Worm (Caenorhabditis elegans): ENCODE results near the gene C55C3.73.

- TF ChIP-seq dox-1 (GFP tag; IDR thresholded peaks at IDR 0.05): no peak
- TF ChIP-seq atf-7 (tag; optimal IDR thresholded peaks at IDR 0.05): no peak
- TF ChIP-seq ceh-58 (GFP tag; IDR thresholded peaks at IDR 0.05): no peak
- TF ChIP-seq snpc-4 (GFP tag; optimal IDR thresholded peaks at IDR 0.05): no peak
- TF ChIP-seq snpc-4 (tag; optimal IDR thresholded peaks at IDR 0.05): no peak
- TF ChIP-seq F37B4.10 (GFP tag; IDR thresholded peaks at IDR 0.05): no peak
- no peak for TF ChIP-seq pha-4 (tag; optimal IDR thresholded peaks at IDR 0.05)
- no peak for TF ChIP-seq ztf-28 (GFP tag; IDR thresholded peaks at IDR 0.05)
These were observed 28.8 kb downstream of the C55C3.73 start, which contains the start of gene srd-5 for ce11 chrIV:5674435-5674834.
